Worm (Caenorhabditis elegans) whole organism, young adult: ENCODE data around the gene Y62F5A.10.

Experiments used
- ama-1 ChIP-seq, 3 experiments: fragments of 150-350 bp in 1 of 3; sonication (generic microtip) in 2 of 3; optimal IDR thresholded peaks; 2 replicates each; lab custom pipeline; 2014 to 2018; ENCODE audit warnings: missing biosample characterization in 2 of 3, missing genetic modification characterization in 2 of 3, missing genetic modification reagents in 2 of 3
- attf-5 ChIP-seq: fragments of 200-800 bp; sonication (Bioruptor generic); optimal IDR thresholded peaks from 2 replicates; lab custom pipeline; 2018; ENCODE audit warnings: mild to moderate bottlenecking, missing genetic modification characterization, missing compliant biosample characterization
- ceh-27 ChIP-seq: fragments of 200-800 bp; sonication (Bioruptor generic); optimal IDR thresholded peaks from 2 replicates; lab custom pipeline; 2018; ENCODE audit warnings: mild to moderate bottlenecking, missing genetic modification characterization, moderate library complexity, missing compliant biosample characterization
- ceh-79 ChIP-seq: sonication (generic microtip); optimal IDR thresholded peaks from 2 replicates; lab custom pipeline; 2017; ENCODE audit warnings: mild to moderate bottlenecking, missing genetic modification characterization, missing compliant biosample characterization
- dox-1 ChIP-seq: fragments of 200-800 bp; sonication (Bioruptor generic); IDR thresholded peaks from 2 replicates; pipeline ENCODE4 v1.3.6; 2022; ENCODE audit warnings: missing genetic modification reagents, missing genetic modification characterization, missing compliant biosample characterization
- let-607 ChIP-seq, 2 experiments: fragments of 200-800 bp in 1 of 2; sonication (Bioruptor generic) in 1 of 2; sonication (generic microtip) in 1 of 2; optimal IDR thresholded peaks; 2 replicates each; lab custom pipeline; 2016 to 2018; ENCODE audit warnings: mild to moderate bottlenecking in 2 of 2, missing compliant biosample characterization in 2 of 2, missing genetic modification characterization in 2 of 2, moderate library complexity in 2 of 2, missing genotype in 1 of 2
- lin-26 ChIP-seq: fragments of 200-800 bp; sonication (Bioruptor generic); IDR thresholded peaks from 2 replicates; pipeline ENCODE4 v1.3.6; 2022; ENCODE audit warnings: missing genetic modification reagents, missing genetic modification characterization, missing compliant biosample characterization
- lin-54 ChIP-seq: fragments of 200-800 bp; sonication (Bioruptor generic); optimal IDR thresholded peaks from 2 replicates; lab custom pipeline; 2018; ENCODE audit warnings: mild to moderate bottlenecking, missing genetic modification characterization, missing compliant biosample characterization
- nfya-1 ChIP-seq: sonication (generic microtip); optimal IDR thresholded peaks from 2 replicates; lab custom pipeline; 2017; ENCODE audit warnings: antibody characterized with exemption, missing compliant biosample characterization, missing genetic modification characterization, borderline replicate concordance; ENCODE audit not compliant: insufficient read depth
- sdz-38 ChIP-seq: sonication (generic microtip); optimal IDR thresholded peaks from 2 replicates; lab custom pipeline; 2016; ENCODE audit warnings: missing genotype, missing genetic modification characterization, missing compliant biosample characterization
- snpc-3.4 ChIP-seq: sonication (generic microtip); optimal IDR thresholded peaks from 2 replicates; lab custom pipeline; 2017; ENCODE audit warnings: missing genetic modification characterization, mild to moderate bottlenecking, missing compliant biosample characterization, antibody characterized with exemption, moderate library complexity, missing genotype, missing genetic modification reagents
- tbx-9 ChIP-seq: sonication (generic microtip); optimal IDR thresholded peaks from 2 replicates; lab custom pipeline; 2016; ENCODE audit warnings: borderline replicate concordance, missing genetic modification characterization, inconsistent platforms, missing compliant biosample characterization

DNA sequence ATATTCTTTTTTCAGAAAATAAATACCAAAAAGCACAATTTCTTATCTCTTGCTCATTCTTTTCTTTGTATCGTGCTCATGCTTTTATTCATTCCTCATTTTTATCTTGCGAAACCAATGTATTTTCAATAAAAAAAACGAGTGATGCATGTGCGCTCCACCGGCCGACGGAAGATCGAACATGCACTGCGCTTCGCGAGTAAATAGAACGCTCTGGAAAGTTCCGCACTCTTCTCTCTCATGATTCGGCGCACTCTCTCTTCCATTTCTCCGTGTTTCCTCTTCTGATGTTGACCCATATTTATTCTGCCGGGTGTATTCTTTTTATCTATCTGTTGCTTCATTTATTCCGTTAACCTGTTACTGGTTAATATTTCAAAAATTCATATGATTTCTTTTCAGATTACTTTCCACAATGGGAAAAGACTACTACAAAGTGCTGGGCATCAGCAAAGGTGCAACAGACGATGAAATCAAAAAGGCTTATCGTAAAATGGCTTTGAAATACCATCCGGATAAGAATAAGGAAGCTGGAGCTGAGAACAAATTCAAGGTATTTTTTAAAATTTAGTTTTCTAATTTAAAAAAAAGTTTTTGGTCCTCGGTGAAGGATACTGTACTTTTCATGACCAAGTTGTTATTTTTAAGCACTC lies 24.0 kb downstream of the Y62F5A.10 start, which contains the start of gene dnj-13:
- TF ChIP-seq attf-5 (peak; percentile 85), ceh-79 (tag; lab: Kevin White, UChicago) (peak; percentile 98), tbx-9 (tag; lab: Kevin White, UChicago) (peak; percentile 87), lin-26 (GFP tag; lab: Robert Waterston, UW) (peak; percentile 75), dox-1 (GFP tag; lab: Robert Waterston, UW) (peak; percentile 97), ama-1 (optimal IDR thresholded peaks at IDR 0.05; lab: Kevin White, UChicago) (peak; percentile 70), ama-1 (GFP tag; optimal IDR thresholded peaks at IDR 0.05; lab: Kevin White, UChicago) (peak in 1 of 2 experiments; percentile 28), snpc-3.4 (peak; percentile 74), nfya-1 (no peak), ceh-27 (GFP tag; lab: Kevin White, UChicago) (peak; percentile 97), sdz-38 (tag; lab: Kevin White, UChicago) (no peak), let-607 (tag; optimal IDR thresholded peaks at IDR 0.05; lab: Kevin White, UChicago) (peak; percentile 72 to 86), lin-54 (GFP tag; lab: Kevin White, UChicago) (peak; percentile 93)
